Worm (Caenorhabditis elegans) whole organism, L3 larva: Measurements from ENCODE around the gene znf-207.
"Not testable (repeated sequence)": the region's sequence is repeated elsewhere in the genome, so short reads cannot be mapped to it uniquely, and the experiment has no call there.

Experiments used
- ZK546.5 ChIP-seq: sonication (generic microtip); optimal IDR thresholded peaks from 2 replicates; lab custom pipeline; 2017; ENCODE audit warnings: missing biosample characterization, missing genetic modification characterization
- ceh-9 ChIP-seq: sonication (generic microtip); optimal IDR thresholded peaks from 2 replicates; lab custom pipeline; 2018; ENCODE audit warnings: missing biosample characterization, missing genetic modification characterization
- jun-1 ChIP-seq: fragments of 150-350 bp; optimal IDR thresholded peaks from 2 replicates; lab custom pipeline; 2014; ENCODE audit warnings: missing biosample characterization, missing genetic modification reagents, missing genetic modification characterization
- nhr-11 ChIP-seq: fragments of 150-350 bp; optimal IDR thresholded peaks from 2 replicates; lab custom pipeline; 2014; ENCODE audit warnings: missing biosample characterization, missing genetic modification characterization
- nhr-237 ChIP-seq: fragments of 150-350 bp; optimal IDR thresholded peaks from 2 replicates; lab custom pipeline; 2014; ENCODE audit warnings: missing biosample characterization, missing genetic modification characterization
- unc-62 ChIP-seq: fragments of 150-350 bp; sonication (generic microtip); optimal IDR thresholded peaks from 4 replicates; lab custom pipeline; 2014; ENCODE audit warnings: missing biosample characterization, missing genetic modification reagents, missing genetic modification characterization

DNA sequence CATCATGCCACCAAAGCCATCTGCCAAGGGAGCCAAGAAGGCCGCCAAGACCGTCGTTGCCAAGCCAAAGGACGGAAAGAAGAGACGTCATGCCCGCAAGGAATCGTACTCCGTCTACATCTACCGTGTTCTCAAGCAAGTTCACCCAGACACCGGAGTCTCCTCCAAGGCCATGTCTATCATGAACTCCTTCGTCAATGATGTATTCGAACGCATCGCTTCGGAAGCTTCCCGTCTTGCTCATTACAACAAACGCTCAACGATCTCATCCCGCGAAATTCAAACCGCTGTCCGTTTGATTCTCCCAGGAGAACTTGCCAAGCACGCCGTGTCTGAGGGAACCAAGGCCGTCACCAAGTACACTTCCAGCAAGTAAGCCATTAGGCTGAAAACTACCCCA, 14.0 kb downstream of the znf-207 start, which contains the start of gene his-48:
- TF ChIP-seq unc-62; ZK546.5; ceh-9 (tag; lab: Kevin White, UChicago); jun-1 (tag; lab: Kevin White, UChicago); nhr-237 (tag; lab: Kevin White, UChicago); nhr-11: not testable (repeated sequence)
